Fruit fly (Drosophila melanogaster): ENCODE data around the gene CG32640.

CG32640 gene

DNA sequence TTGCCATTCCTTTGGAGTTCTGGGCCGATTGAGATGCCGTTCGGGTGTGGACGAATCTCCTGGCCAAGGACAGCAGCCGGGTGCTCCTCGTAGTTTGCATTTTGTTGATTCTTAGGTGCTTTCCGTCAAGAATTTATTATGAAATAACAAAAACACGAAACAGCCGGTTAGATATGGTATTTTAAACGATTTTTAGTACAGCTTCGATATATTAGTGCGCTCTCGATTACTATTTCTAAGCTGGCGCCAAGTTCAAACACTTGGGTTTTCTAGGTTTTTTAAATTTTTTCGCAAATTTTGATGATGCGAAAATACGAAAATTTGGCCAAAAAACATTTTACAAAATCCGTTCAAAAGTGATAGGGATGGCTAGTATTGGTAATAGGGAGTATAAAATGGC, 16.4 kb downstream of the CG32640 start, which contains the start of gene Coq5:
TSS of gene Coq5 (minus strand) at position 303 of the 400 bp plus-strand sequence.
- TF ChIP-seq CG34367 (tag; optimal IDR thresholded peaks at IDR 0.05) = no peak

DNA sequence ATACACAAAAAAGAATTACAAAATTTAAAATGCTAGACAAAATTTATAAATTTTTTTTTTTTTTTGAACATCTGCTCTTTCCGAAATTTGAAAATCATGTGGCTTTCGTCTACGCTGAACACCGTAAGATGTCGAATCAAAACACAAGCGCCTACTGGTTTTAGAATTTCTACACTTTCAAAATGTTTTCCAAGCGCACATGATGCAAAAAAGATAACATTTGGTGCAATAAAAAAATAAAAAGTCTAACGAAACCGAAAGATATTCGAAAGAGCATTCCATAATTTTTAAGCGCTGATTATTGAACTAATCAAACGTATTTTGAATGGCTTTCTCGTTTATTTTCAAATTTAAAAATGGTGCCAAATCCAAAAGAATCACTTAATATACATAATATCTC, 24.4 kb downstream of the CG32640 start, which contains the start of gene CG44437:
TSS of gene CG44437 (minus strand) at position 101 of the 400 bp plus-strand sequence.
- TF ChIP-seq CG9948 (tag; optimal IDR thresholded peaks at IDR 0.05) = no peak
- TF ChIP-seq Ets98B (GFP tag; IDR thresholded peaks at IDR 0.05) = no peak
- TF ChIP-seq EcR (GFP tag; optimal IDR thresholded peaks at IDR 0.05) = no peak
- TF ChIP-seq CG4496 (GFP tag; IDR thresholded peaks at IDR 0.05) = no peak
- no peak for TF ChIP-seq gl (tag; optimal IDR thresholded peaks at IDR 0.05)
- no peak for TF ChIP-seq rn (GFP tag; IDR thresholded peaks at IDR 0.05)
- TF ChIP-seq CG17806 (tag; optimal IDR thresholded peaks at IDR 0.05) = no peak
- TF ChIP-seq CG34367 (tag; optimal IDR thresholded peaks at IDR 0.05) = no peak
- no peak for TF ChIP-seq CG15710 (tag; optimal IDR thresholded peaks at IDR 0.05)

DNA sequence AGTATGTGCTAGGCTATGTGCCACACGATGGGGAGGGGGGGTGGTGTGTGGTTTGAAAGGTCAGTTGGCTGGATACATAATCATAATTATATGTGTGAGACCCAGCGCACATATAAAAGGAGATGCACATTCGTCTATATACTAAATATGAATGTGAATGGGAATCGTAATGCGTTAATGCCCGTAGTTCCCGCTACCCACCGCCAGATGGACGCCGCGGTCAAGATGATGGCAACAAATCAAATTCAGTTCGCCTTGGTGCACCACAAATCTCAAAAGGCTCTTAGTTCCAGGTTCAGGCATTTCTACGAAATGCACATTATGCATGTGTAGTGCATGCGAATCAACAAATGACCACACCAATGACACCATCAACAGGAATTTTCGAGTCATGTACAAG, 26.9 kb downstream of the CG32640 start:
- TF ChIP-seq CG4496 (GFP tag; IDR thresholded peaks at IDR 0.05) (no peak), fd96Ca (GFP tag; IDR thresholded peaks at IDR 0.05) (no peak)

DNA sequence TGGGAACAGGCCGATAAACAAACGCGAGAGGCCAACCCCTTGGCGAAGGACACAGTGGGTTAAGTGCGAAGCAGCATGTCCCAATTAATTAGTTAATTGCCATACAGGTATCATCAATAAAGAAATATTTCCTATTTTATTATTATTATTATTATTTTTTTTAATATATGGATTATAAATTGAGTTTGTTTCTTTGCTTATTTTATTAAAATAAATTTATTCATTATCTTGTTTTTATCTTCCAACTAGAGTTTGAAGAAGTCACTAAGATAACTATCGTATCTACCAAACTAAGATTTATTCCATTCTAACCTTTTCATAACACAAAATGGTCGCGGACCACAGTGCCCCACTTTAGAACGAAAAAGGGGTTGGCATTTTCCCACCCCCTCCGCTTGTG, 30.3 kb downstream of the CG32640 start:
- TF ChIP-seq Pif1B (GFP tag; optimal IDR thresholded peaks at IDR 0.05) = no peak
- TF ChIP-seq Pif1A (GFP tag; optimal IDR thresholded peaks at IDR 0.05) = no peak
- TF ChIP-seq CG15710 (tag; optimal IDR thresholded peaks at IDR 0.05) = peak; percentile 24
- TF ChIP-seq CG4496 (GFP tag; IDR thresholded peaks at IDR 0.05) = no peak
- peak; percentile 26 for TF ChIP-seq CG9948 (tag; optimal IDR thresholded peaks at IDR 0.05)
- TF ChIP-seq CG17806 (tag; optimal IDR thresholded peaks at IDR 0.05) = no peak
- TF ChIP-seq CG34367 (tag; optimal IDR thresholded peaks at IDR 0.05) = no peak
- peak; percentile 55 for TF ChIP-seq CG8159 (tag; optimal IDR thresholded peaks at IDR 0.05)

DNA sequence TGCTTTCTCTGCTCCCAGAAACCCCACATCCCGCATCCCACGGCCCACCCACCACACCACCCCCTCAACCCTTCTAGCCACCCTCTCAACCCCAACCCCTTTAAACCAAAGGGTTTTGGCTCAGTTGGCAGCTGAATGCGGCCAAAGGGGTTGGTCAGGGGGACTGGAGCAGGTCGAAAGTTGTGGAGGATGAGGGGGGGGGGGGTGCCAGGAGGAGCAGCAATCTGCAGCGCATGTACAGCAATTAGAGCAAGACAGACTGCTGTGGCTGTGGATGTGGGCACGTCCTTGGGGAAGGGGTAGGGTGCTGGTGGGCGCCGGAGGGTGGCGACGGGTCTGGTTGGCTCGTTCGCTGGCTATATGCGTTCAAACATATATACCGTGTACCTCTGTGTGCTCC, 30.7 kb downstream of the CG32640 start:
- TF ChIP-seq CG4496 (GFP tag; IDR thresholded peaks at IDR 0.05) (no peak), CG13204 (GFP tag; optimal IDR thresholded peaks at IDR 0.05) (peak; percentile 4)

DNA sequence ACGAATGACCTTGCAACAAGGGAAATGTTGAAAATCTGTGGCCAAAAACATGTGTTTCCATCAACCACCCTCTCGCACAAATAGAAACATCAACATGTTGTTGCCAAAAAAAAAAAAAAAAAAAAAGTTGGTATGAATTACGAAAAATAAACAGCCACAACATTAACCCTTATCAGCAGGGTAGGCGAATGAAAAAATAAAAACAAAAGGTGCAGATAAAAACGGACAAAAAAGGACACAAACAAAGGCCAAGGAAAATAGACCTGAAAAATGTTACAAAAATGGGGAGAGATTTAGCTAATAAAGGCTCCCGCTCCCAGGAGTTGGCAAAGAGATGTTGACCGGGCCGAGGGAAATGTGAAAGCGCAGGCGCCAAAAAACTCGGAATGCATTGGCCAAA, 31.6 kb downstream of the CG32640 start:
- TF ChIP-seq D1 (tag; optimal IDR thresholded peaks at IDR 0.05) (no peak), CG8301 (tag; optimal IDR thresholded peaks at IDR 0.05) (no peak), Snoo (tag; optimal IDR thresholded peaks at IDR 0.05) (no peak), CG15710 (tag; optimal IDR thresholded peaks at IDR 0.05) (no peak), EcR (GFP tag; optimal IDR thresholded peaks at IDR 0.05) (no peak), CG10348 (GFP tag; IDR thresholded peaks at IDR 0.05) (no peak), CG4496 (GFP tag; IDR thresholded peaks at IDR 0.05) (no peak), CG9948 (tag; optimal IDR thresholded peaks at IDR 0.05) (no peak), CG34367 (tag; optimal IDR thresholded peaks at IDR 0.05) (no peak), CG17806 (tag; optimal IDR thresholded peaks at IDR 0.05) (no peak), Pif1B (GFP tag; optimal IDR thresholded peaks at IDR 0.05) (no peak), CG8159 (tag; optimal IDR thresholded peaks at IDR 0.05) (peak; percentile 24), Ets98B (GFP tag; IDR thresholded peaks at IDR 0.05) (no peak), CG12605 (GFP tag; IDR thresholded peaks at IDR 0.05) (peak; percentile 41), CG32121 (GFP tag; IDR thresholded peaks at IDR 0.05) (no peak), rn (GFP tag; IDR thresholded peaks at IDR 0.05) (no peak)

DNA sequence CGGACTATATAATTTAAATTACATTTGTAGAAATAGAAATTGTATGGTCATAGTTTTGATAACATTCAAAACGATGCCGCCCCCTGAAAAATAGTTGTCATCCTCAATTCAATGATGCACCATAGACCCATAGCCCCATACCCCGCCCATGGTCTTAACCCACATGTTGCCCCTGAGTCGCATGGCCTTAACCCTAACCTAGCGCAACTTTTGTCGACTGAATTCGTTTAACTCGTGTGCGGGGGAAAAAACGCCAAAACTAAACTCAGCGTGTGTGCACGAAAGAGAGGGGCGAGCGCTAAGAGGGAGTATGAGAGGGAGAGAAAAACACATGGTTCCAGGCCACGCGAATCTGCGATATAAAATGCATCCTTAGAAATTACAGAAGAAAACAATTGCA, 32.6 kb downstream of the CG32640 start:
- no peak for TF ChIP-seq CG4496 (GFP tag; IDR thresholded peaks at IDR 0.05)
- no peak for TF ChIP-seq CG8301 (tag; optimal IDR thresholded peaks at IDR 0.05)
- TF ChIP-seq gl (tag; optimal IDR thresholded peaks at IDR 0.05) = no peak
- TF ChIP-seq CG10348 (GFP tag; IDR thresholded peaks at IDR 0.05) = no peak
- TF ChIP-seq Pif1A (GFP tag; optimal IDR thresholded peaks at IDR 0.05) = no peak
- no peak for TF ChIP-seq CG34367 (tag; optimal IDR thresholded peaks at IDR 0.05)
- TF ChIP-seq CG14655 (GFP tag; optimal IDR thresholded peaks at IDR 0.05) = no peak
- TF ChIP-seq CG17806 (tag; optimal IDR thresholded peaks at IDR 0.05) = no peak
- TF ChIP-seq CG15710 (tag; optimal IDR thresholded peaks at IDR 0.05) = no peak
- TF ChIP-seq EcR (GFP tag; optimal IDR thresholded peaks at IDR 0.05) = no peak
- TF ChIP-seq CG8159 (tag; optimal IDR thresholded peaks at IDR 0.05) = no peak
- no peak for TF ChIP-seq rn (GFP tag; IDR thresholded peaks at IDR 0.05)
- no peak for TF ChIP-seq Ets98B (GFP tag; IDR thresholded peaks at IDR 0.05)
- no peak for TF ChIP-seq fd96Ca (GFP tag; IDR thresholded peaks at IDR 0.05)
- no peak for TF ChIP-seq Snoo (tag; optimal IDR thresholded peaks at IDR 0.05)
- TF ChIP-seq CG32121 (GFP tag; IDR thresholded peaks at IDR 0.05) = no peak
- TF ChIP-seq CG12605 (GFP tag; IDR thresholded peaks at IDR 0.05) = no peak
